Fruit fly (Drosophila melanogaster) Kc167 (cell line): ENCODE data around the gene CG13771.

ENCODE experiments used
- Myc ChIP-seq: fragments of >200 bp; optimal IDR thresholded peaks from 2 replicates; lab custom pipeline; 2017; ENCODE audit warnings: missing external identifiers
- Sin3A ChIP-seq: fragments of >200 bp; optimal IDR thresholded peaks from 2 replicates; lab custom pipeline; 2018; ENCODE audit warnings: missing external identifiers
- h ChIP-seq: fragments of >200 bp; optimal IDR thresholded peaks from 3 replicates; lab custom pipeline; 2018; ENCODE audit warnings: missing external identifiers
- insv ChIP-seq: fragments of >200 bp; optimal IDR thresholded peaks from 3 replicates; lab custom pipeline; 2018; ENCODE audit warnings: missing external identifiers
- psq ChIP-seq: fragments of >200 bp; optimal IDR thresholded peaks from 2 replicates; lab custom pipeline; 2017; ENCODE audit warnings: missing external identifiers
- ttk ChIP-seq: sonication (Bioruptor generic); optimal IDR thresholded peaks from 2 replicates; lab custom pipeline; 2017; ENCODE audit warnings: missing external identifiers

DNA sequence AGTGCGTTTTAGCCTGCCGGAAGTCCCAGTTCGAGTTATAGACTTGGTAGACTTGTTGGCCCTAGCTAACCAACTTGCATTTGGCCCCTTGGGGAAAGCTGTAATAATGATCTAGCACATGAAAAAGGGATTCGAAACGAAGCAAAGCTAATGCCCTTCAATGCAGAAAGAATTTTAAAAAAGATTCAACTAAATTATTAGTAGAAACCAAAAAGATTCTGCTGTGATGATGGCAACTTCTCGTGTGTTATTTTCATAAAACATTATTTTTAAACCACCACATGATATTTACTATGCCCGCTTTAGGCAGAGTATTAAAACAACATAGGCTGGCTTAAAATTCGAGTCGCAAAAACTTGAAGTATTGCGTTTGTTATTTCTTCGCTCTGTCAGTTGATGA, 28.6 kb upstream of the CG13771 start:
- TF ChIP-seq psq (lab: Kevin White, UChicago) (no peak), ttk (lab: Kevin White, UChicago) (no peak), Myc (lab: Kevin White, UChicago) (no peak), Sin3A (lab: Kevin White, UChicago) (no peak), insv (lab: Kevin White, UChicago) (no peak), h (lab: Kevin White, UChicago) (no peak)
